Fruit fly (Drosophila melanogaster) whole organism, pupa: ENCODE data around the gene Zw10.
A peak's percentile ranks its signal among the peaks of the same experiment; 100 is the strongest.

Source experiments
- CG10348 ChIP-seq: fragments of 200-800 bp; sonication (Bioruptor generic); IDR thresholded peaks from 2 replicates; pipeline ENCODE4 v1.3.6; 2022; ENCODE audit warnings: missing biosample characterization, missing genetic modification characterization
- CG12605 ChIP-seq: fragments of 200-800 bp; sonication (Bioruptor generic); IDR thresholded peaks from 2 replicates; pipeline ENCODE4 v1.3.6; 2022; ENCODE audit warnings: missing biosample characterization, missing genetic modification characterization
- CG13204 ChIP-seq: fragments of 200-800 bp; sonication (Bioruptor generic); optimal IDR thresholded peaks from 2 replicates; lab custom pipeline; 2018; ENCODE audit warnings: missing biosample characterization, mild to moderate bottlenecking, missing genetic modification characterization, moderate library complexity
- CG14655 ChIP-seq: fragments of 200-800 bp; sonication (Bioruptor generic); optimal IDR thresholded peaks from 3 replicates; lab custom pipeline; 2017; ENCODE audit warnings: mild to moderate bottlenecking, missing biosample characterization, missing genetic modification reagents, missing genetic modification characterization
- CG15710 ChIP-seq: fragments of 200-800 bp; sonication (Bioruptor generic); optimal IDR thresholded peaks from 2 replicates; lab custom pipeline; 2018; ENCODE audit warnings: missing biosample characterization, mild to moderate bottlenecking, missing genetic modification characterization, moderate library complexity
- CG17806 ChIP-seq: fragments of 200-800 bp; sonication (Bioruptor generic); optimal IDR thresholded peaks from 2 replicates; lab custom pipeline; 2018; ENCODE audit warnings: missing biosample characterization, mild to moderate bottlenecking, missing genetic modification characterization, moderate library complexity
- CG32121 ChIP-seq: fragments of 200-800 bp; sonication (Bioruptor generic); IDR thresholded peaks from 2 replicates; pipeline ENCODE4 v1.3.6; 2022; ENCODE audit warnings: missing biosample characterization, missing genetic modification characterization
- CG34367 ChIP-seq: fragments of 200-800 bp; sonication (Bioruptor generic); optimal IDR thresholded peaks from 2 replicates; lab custom pipeline; 2018; ENCODE audit warnings: missing biosample characterization, mild to moderate bottlenecking, missing genetic modification characterization
- CG4496 ChIP-seq: fragments of 200-800 bp; sonication (Bioruptor generic); IDR thresholded peaks from 3 replicates; pipeline ENCODE4 v1.3.6; 2022; ENCODE audit warnings: missing biosample characterization, missing genetic modification characterization
- CG8159 ChIP-seq: fragments of 200-800 bp; sonication (Bioruptor generic); optimal IDR thresholded peaks from 3 replicates; lab custom pipeline; 2018; ENCODE audit warnings: missing biosample characterization, mild to moderate bottlenecking, missing genetic modification characterization, moderate library complexity
- CG8301 ChIP-seq: fragments of 200-800 bp; sonication (Bioruptor generic); optimal IDR thresholded peaks from 2 replicates; lab custom pipeline; 2018; ENCODE audit warnings: missing biosample characterization, mild to moderate bottlenecking, missing genetic modification characterization
- CG9948 ChIP-seq: fragments of 200-800 bp; sonication (Bioruptor generic); optimal IDR thresholded peaks from 2 replicates; lab custom pipeline; 2018; ENCODE audit warnings: missing biosample characterization, mild to moderate bottlenecking, missing genetic modification characterization, moderate library complexity
- D1 ChIP-seq: fragments of 200-800 bp; sonication (Bioruptor generic); optimal IDR thresholded peaks from 2 replicates; lab custom pipeline; 2018; ENCODE audit warnings: missing biosample characterization, mild to moderate bottlenecking, missing genetic modification characterization, moderate library complexity
- EcR ChIP-seq: fragments of 200-800 bp; sonication (Bioruptor generic); optimal IDR thresholded peaks from 3 replicates; lab custom pipeline; 2019; ENCODE audit warnings: missing biosample characterization, missing genetic modification characterization, mild to moderate bottlenecking, moderate library complexity, missing genetic modification reagents
- Ets98B ChIP-seq: fragments of 200-800 bp; sonication (Bioruptor generic); IDR thresholded peaks from 2 replicates; pipeline ENCODE4 v1.3.6; 2022; ENCODE audit warnings: missing biosample characterization, missing genetic modification characterization
- Pif1A ChIP-seq: fragments of 200-800 bp; sonication (Bioruptor generic); optimal IDR thresholded peaks from 3 replicates; lab custom pipeline; 2016; ENCODE audit warnings: missing biosample characterization, missing genetic modification characterization
- Pif1B ChIP-seq: fragments of 200-800 bp; sonication (Bioruptor generic); optimal IDR thresholded peaks from 3 replicates; lab custom pipeline; 2016; ENCODE audit warnings: missing biosample characterization, missing genetic modification characterization
- Snoo ChIP-seq: fragments of 200-800 bp; sonication (Bioruptor generic); optimal IDR thresholded peaks from 3 replicates; lab custom pipeline; 2017; ENCODE audit warnings: missing biosample characterization, mild to moderate bottlenecking, missing genetic modification characterization, inconsistent platforms
- fd96Ca ChIP-seq: fragments of 200-800 bp; sonication (Bioruptor generic); IDR thresholded peaks from 3 replicates; pipeline ENCODE4 v1.3.6; 2022; ENCODE audit warnings: missing biosample characterization, missing genetic modification characterization
- gl ChIP-seq: fragments of 200-800 bp; sonication (Bioruptor generic); optimal IDR thresholded peaks from 2 replicates; lab custom pipeline; 2018; ENCODE audit warnings: missing biosample characterization, mild to moderate bottlenecking, missing genetic modification characterization
- rn ChIP-seq: fragments of 200-800 bp; sonication (Bioruptor generic); IDR thresholded peaks from 2 replicates; pipeline ENCODE4 v1.3.6; 2022; ENCODE audit warnings: missing biosample characterization, missing genetic modification characterization

Zw10 gene

dm6 chrX:2645593-2645992 lies 41.6 kb downstream of the Zw10 start:
- no peak for TF ChIP-seq CG17806 (tag; lab: Kevin White, UChicago)

dm6 chrX:2646022-2646761 lies 42.2 kb downstream of the Zw10 start:
- TF ChIP-seq Pif1B: peak; percentile 92
- TF ChIP-seq CG8159 (tag; lab: Kevin White, UChicago): peak; percentile 97
- TF ChIP-seq CG32121 (GFP tag; lab: Robert Waterston, UW): peak; percentile 97
- peak; percentile 97 for TF ChIP-seq CG15710
- TF ChIP-seq gl: peak; percentile 95
- peak; percentile 98 for TF ChIP-seq Snoo
- peak; percentile 89 for TF ChIP-seq CG10348
- peak; percentile 100 for TF ChIP-seq EcR
- peak; percentile 98 for TF ChIP-seq CG4496 (GFP tag; lab: Robert Waterston, UW)
- peak; percentile 94 for TF ChIP-seq CG17806 (tag; lab: Kevin White, UChicago)
- TF ChIP-seq fd96Ca: peak; percentile 98
- TF ChIP-seq CG12605: peak; percentile 97
- peak; percentile 96 for TF ChIP-seq CG9948 (tag; lab: Kevin White, UChicago)
- TF ChIP-seq rn (GFP tag; lab: Robert Waterston, UW): peak; percentile 82
- TF ChIP-seq D1 (tag; lab: Kevin White, UChicago): peak; percentile 80
- TF ChIP-seq CG8301 (tag; lab: Kevin White, UChicago): peak; percentile 98
- TF ChIP-seq CG13204 (GFP tag; lab: Kevin White, UChicago): peak; percentile 92
- TF ChIP-seq CG34367 (tag; lab: Kevin White, UChicago): peak; percentile 97
- peak; percentile 96 for TF ChIP-seq Pif1A (GFP tag; lab: Kevin White, UChicago)
- TF ChIP-seq CG14655 (GFP tag; lab: Kevin White, UChicago): peak; percentile 98
- peak; percentile 98 for TF ChIP-seq Ets98B (GFP tag; lab: Robert Waterston, UW)

DNA sequence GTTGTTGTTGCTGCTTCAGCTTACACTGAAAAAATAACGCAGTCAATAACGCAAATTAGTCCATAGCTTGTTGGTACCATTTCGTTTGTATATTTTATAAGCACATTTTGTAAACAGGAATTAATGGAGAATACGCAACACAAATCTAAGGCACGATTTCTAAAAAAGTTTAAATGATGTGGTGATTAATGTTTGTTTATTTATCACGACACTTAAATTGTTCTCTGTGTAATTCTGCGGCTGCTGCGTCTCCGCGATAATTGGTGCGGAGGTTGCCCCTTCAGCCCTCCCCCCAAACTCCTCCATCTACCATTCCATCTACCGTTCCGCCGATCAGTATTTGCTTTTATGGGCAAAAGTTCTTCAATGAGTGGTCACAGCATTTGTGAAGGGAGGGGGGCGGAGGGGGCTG lies 43.5 kb downstream of the Zw10 start:
- TF ChIP-seq CG17806 (tag; lab: Kevin White, UChicago) (peak; percentile 91), rn (GFP tag; lab: Robert Waterston, UW) (peak; percentile 80), CG10348 (no peak), Pif1B (peak; percentile 89), CG4496 (GFP tag; lab: Robert Waterston, UW) (peak; percentile 92), CG14655 (GFP tag; lab: Kevin White, UChicago) (peak; percentile 91), CG34367 (tag; lab: Kevin White, UChicago) (peak; percentile 91), CG9948 (tag; lab: Kevin White, UChicago) (peak; percentile 89), gl (peak; percentile 88), fd96Ca (peak; percentile 86), CG8301 (tag; lab: Kevin White, UChicago) (peak; percentile 94), D1 (tag; lab: Kevin White, UChicago) (peak; percentile 80), CG12605 (peak; percentile 80), CG8159 (tag; lab: Kevin White, UChicago) (peak; percentile 92), CG13204 (GFP tag; lab: Kevin White, UChicago) (peak; percentile 88), CG32121 (GFP tag; lab: Robert Waterston, UW) (peak; percentile 91), Pif1A (GFP tag; lab: Kevin White, UChicago) (peak; percentile 92), Snoo (peak; percentile 84), CG15710 (peak; percentile 87), Ets98B (GFP tag; lab: Robert Waterston, UW) (peak; percentile 91), EcR (peak; percentile 49)

DNA sequence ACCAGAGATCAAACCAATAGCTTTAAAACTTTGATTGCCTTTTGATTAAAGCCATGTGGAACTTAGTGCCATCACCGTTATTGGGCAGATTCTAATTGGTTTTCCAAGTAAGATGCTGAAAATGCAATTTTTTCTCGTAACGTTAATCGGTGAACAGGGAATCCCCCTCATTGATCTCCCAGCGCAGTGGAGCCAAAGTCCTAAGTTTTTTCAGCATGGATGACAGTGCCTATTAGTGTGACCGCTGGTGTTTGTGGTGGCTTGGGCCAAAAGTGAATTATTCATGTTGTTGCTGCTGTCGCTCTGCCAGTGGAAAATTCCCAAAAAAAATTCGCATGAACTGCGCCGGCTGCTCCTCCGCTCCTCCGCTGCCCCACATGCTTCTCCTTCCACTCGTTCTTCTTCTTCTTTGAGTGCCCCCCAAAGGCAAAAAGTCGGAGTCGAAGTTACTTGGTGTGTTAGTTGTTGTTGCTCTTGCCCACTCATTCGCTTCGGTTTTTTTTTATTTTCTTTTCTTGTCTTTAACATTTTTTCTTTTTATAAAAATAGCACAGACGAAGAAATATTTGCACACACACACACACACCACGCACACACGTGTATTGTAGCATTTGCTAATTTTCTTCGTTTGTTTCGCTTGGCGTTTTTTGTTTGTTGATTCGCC lies 44.1 kb downstream of the Zw10 start:
- TF ChIP-seq fd96Ca (peak; percentile 73; the same call in 2 of the 3 replicates), CG17806 (tag; lab: Kevin White, UChicago) (peak; percentile 43), CG32121 (GFP tag; lab: Robert Waterston, UW) (peak; percentile 38; the same call in 1 of the 2 replicates), EcR (no peak), CG12605 (peak; percentile 68), CG4496 (GFP tag; lab: Robert Waterston, UW) (peak; percentile 82), Pif1B (no peak), CG8159 (tag; lab: Kevin White, UChicago) (peak; percentile 36), CG13204 (GFP tag; lab: Kevin White, UChicago) (peak; percentile 17), Snoo (peak; percentile 51), CG14655 (GFP tag; lab: Kevin White, UChicago) (peak; percentile 70), CG10348 (0 out of 2 replicates have a peak, but pooled peaks have one; percentile 38), Ets98B (GFP tag; lab: Robert Waterston, UW) (peak; percentile 34; the same call in 1 of the 2 replicates), CG8301 (tag; lab: Kevin White, UChicago) (peak; percentile 61), Pif1A (GFP tag; lab: Kevin White, UChicago) (peak; percentile 41), CG9948 (tag; lab: Kevin White, UChicago) (peak; percentile 58), D1 (tag; lab: Kevin White, UChicago) (no peak), CG15710 (peak; percentile 63), gl (no peak), rn (GFP tag; lab: Robert Waterston, UW) (no peak), CG34367 (tag; lab: Kevin White, UChicago) (peak; percentile 47)
- TF ChIP-seq, all 21 proteins: peak for 16

DNA sequence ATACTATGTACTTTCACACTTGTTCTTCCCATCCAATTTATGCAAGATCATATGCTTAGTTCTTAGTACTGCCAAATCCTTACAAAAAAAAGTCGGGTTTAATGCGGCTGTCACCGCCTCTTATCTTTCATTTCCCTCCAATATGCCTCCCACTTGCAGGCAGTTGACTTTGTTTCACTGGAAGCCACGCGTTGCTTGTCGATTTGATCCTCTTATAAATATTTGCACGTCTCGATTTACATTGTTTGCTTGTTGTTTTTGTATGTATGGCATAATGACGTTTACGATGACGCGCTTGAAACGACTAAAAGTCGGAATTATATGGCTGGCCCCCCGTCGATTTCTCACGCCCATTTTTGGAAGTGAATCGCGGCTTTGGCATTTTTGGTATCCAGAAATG lies 45.0 kb downstream of the Zw10 start:
- TF ChIP-seq Snoo (no peak), Pif1A (GFP tag; lab: Kevin White, UChicago) (peak; percentile 10)
